Worm (Caenorhabditis elegans) whole organism, late embryonic: ENCODE results near the gene R160.10.

Experiments
- C08G9.2 ChIP-seq: sonication (generic microtip); optimal IDR thresholded peaks from 2 replicates; lab custom pipeline; 2016; ENCODE audit warnings: mild to moderate bottlenecking, missing genetic modification characterization, moderate library complexity, missing compliant biosample characterization
- F13H6.1 ChIP-seq: sonication (generic microtip); optimal IDR thresholded peaks from 2 replicates; lab custom pipeline; 2016; ENCODE audit warnings: missing genetic modification characterization, missing compliant biosample characterization
- K09A11.1 ChIP-seq: sonication (generic microtip); optimal IDR thresholded peaks from 2 replicates; lab custom pipeline; 2017; ENCODE audit warnings: antibody characterized with exemption, mild to moderate bottlenecking, missing genetic modification characterization, missing compliant biosample characterization; ENCODE audit not compliant: insufficient read depth
- T23F11.4 ChIP-seq: fragments of 200-800 bp; sonication (Bioruptor generic); optimal IDR thresholded peaks from 2 replicates; lab custom pipeline; 2018; ENCODE audit warnings: mild to moderate bottlenecking, missing genetic modification characterization, missing compliant biosample characterization
- ceh-18 ChIP-seq: sonication (generic microtip); optimal IDR thresholded peaks from 2 replicates; lab custom pipeline; 2016; ENCODE audit warnings: missing genetic modification characterization, missing compliant biosample characterization
- ceh-22 ChIP-seq: sonication (generic microtip); optimal IDR thresholded peaks from 2 replicates; lab custom pipeline; 2017; ENCODE audit warnings: missing biosample characterization, missing genetic modification characterization
- ceh-24 ChIP-seq: sonication (generic microtip); optimal IDR thresholded peaks from 2 replicates; lab custom pipeline; 2016; ENCODE audit warnings: mild to moderate bottlenecking, missing genetic modification characterization, missing compliant biosample characterization
- ceh-31 ChIP-seq: sonication (generic microtip); optimal IDR thresholded peaks from 2 replicates; lab custom pipeline; 2016; ENCODE audit warnings: missing genetic modification characterization, missing compliant biosample characterization
- che-1 ChIP-seq: sonication (generic microtip); optimal IDR thresholded peaks from 2 replicates; lab custom pipeline; 2016; ENCODE audit warnings: mild to moderate bottlenecking, missing genetic modification characterization, missing compliant biosample characterization
- elt-2 ChIP-seq: sonication (generic microtip); optimal IDR thresholded peaks from 2 replicates; lab custom pipeline; 2016; ENCODE audit warnings: missing genetic modification reagents, missing genetic modification characterization, missing compliant biosample characterization
- eyg-1 ChIP-seq: sonication (generic microtip); optimal IDR thresholded peaks from 2 replicates; lab custom pipeline; 2016; ENCODE audit warnings: missing genotype, missing genetic modification characterization, missing compliant biosample characterization
- fax-1 ChIP-seq: sonication (generic microtip); optimal IDR thresholded peaks from 2 replicates; lab custom pipeline; 2016; ENCODE audit warnings: missing genotype, missing genetic modification characterization, missing compliant biosample characterization
- hlh-13 ChIP-seq: fragments of 200-800 bp; sonication (Bioruptor generic); optimal IDR thresholded peaks from 2 replicates; lab custom pipeline; 2018; ENCODE audit warnings: mild to moderate bottlenecking, missing genetic modification characterization, missing compliant biosample characterization
- hlh-30 ChIP-seq: sonication (generic microtip); optimal IDR thresholded peaks from 2 replicates; lab custom pipeline; 2017; ENCODE audit warnings: antibody characterized with exemption, missing genetic modification characterization, missing compliant biosample characterization; ENCODE audit not compliant: insufficient read depth
- hlh-8 ChIP-seq: sonication (generic microtip); optimal IDR thresholded peaks from 2 replicates; lab custom pipeline; 2016; ENCODE audit warnings: missing genotype, missing genetic modification characterization, missing compliant biosample characterization
- lin-11 ChIP-seq: fragments of 200-800 bp; sonication (Bioruptor generic); optimal IDR thresholded peaks from 2 replicates; lab custom pipeline; 2018; ENCODE audit warnings: mild to moderate bottlenecking, missing genetic modification characterization, missing compliant biosample characterization
- odd-2 ChIP-seq: sonication (generic microtip); optimal IDR thresholded peaks from 2 replicates; lab custom pipeline; 2017; ENCODE audit warnings: antibody characterized with exemption, mild to moderate bottlenecking, missing genetic modification characterization, missing compliant biosample characterization
- pag-3 ChIP-seq: sonication (generic microtip); optimal IDR thresholded peaks from 2 replicates; lab custom pipeline; 2016; ENCODE audit warnings: missing compliant biosample characterization, missing genetic modification characterization, borderline replicate concordance
- pat-9 ChIP-seq: fragments of 200-800 bp; sonication (Bioruptor generic); optimal IDR thresholded peaks from 2 replicates; lab custom pipeline; 2018; ENCODE audit warnings: mild to moderate bottlenecking, missing genetic modification characterization, moderate library complexity, missing compliant biosample characterization
- pax-1 ChIP-seq: fragments of 150-350 bp; optimal IDR thresholded peaks from 2 replicates; lab custom pipeline; 2014; ENCODE audit warnings: missing biosample characterization, missing genetic modification characterization
- pha-4 ChIP-seq: fragments of 150-350 bp; optimal IDR thresholded peaks from 2 replicates; lab custom pipeline; 2018; ENCODE audit warnings: missing biosample characterization, missing genetic modification reagents, missing genetic modification characterization
- pros-1 ChIP-seq: fragments of 150-350 bp; optimal IDR thresholded peaks from 2 replicates; lab custom pipeline; 2014; ENCODE audit warnings: missing biosample characterization, missing genetic modification reagents, missing genetic modification characterization
- ref-2 ChIP-seq: sonication (generic microtip); optimal IDR thresholded peaks from 2 replicates; lab custom pipeline; 2016; ENCODE audit warnings: missing genetic modification characterization, missing compliant biosample characterization
- sdc-2 ChIP-seq: sonication (generic microtip); optimal IDR thresholded peaks from 2 replicates; lab custom pipeline; 2016; ENCODE audit warnings: missing genotype, missing genetic modification characterization, missing compliant biosample characterization
- sox-2 ChIP-seq: fragments of 200-800 bp; sonication (Bioruptor generic); IDR thresholded peaks from 2 replicates; pipeline ENCODE4 v1.3.6; 2022; ENCODE audit warnings: missing genetic modification reagents, missing genetic modification characterization, missing compliant biosample characterization
- sox-4 ChIP-seq: sonication (generic microtip); optimal IDR thresholded peaks from 2 replicates; lab custom pipeline; 2017; ENCODE audit warnings: mild to moderate bottlenecking, missing genetic modification characterization, inconsistent platforms, missing compliant biosample characterization
- syd-9 ChIP-seq: sonication (generic microtip); optimal IDR thresholded peaks from 2 replicates; lab custom pipeline; 2016; ENCODE audit warnings: mild to moderate bottlenecking, missing genetic modification characterization, moderate library complexity, missing compliant biosample characterization
- tbx-2 ChIP-seq: sonication (generic microtip); optimal IDR thresholded peaks from 2 replicates; lab custom pipeline; 2016; ENCODE audit warnings: missing genetic modification characterization, missing compliant biosample characterization
- tbx-7 ChIP-seq: sonication (generic microtip); optimal IDR thresholded peaks from 2 replicates; lab custom pipeline; 2016; ENCODE audit warnings: missing genotype, missing genetic modification characterization, missing compliant biosample characterization
- unc-3 ChIP-seq, 2 experiments: fragments of 200-800 bp in 1 of 2; sonication (Bioruptor generic) in 1 of 2; sonication (generic microtip) in 1 of 2; conservative IDR thresholded peaks in 1 of 2; optimal IDR thresholded peaks in 1 of 2; 2 replicates each; pipeline versions ENCODE4 v1.3.6 to Lab custom; 2016 to 2022; ENCODE audit warnings: missing compliant biosample characterization in 2 of 2, missing genetic modification characterization in 2 of 2, missing genetic modification reagents in 1 of 2
- unc-42 ChIP-seq: sonication (generic microtip); optimal IDR thresholded peaks from 2 replicates; lab custom pipeline; 2016; ENCODE audit warnings: missing genotype, missing genetic modification characterization, missing compliant biosample characterization
- unc-86 ChIP-seq: sonication (generic microtip); optimal IDR thresholded peaks from 2 replicates; lab custom pipeline; 2016; ENCODE audit warnings: missing genetic modification characterization, missing compliant biosample characterization
- zip-5 ChIP-seq: sonication (generic microtip); optimal IDR thresholded peaks from 2 replicates; lab custom pipeline; 2016; ENCODE audit warnings: missing genetic modification characterization, missing compliant biosample characterization

R160.10 gene

ce11 chrX:4368800-4369199, 1.5 kb upstream of the R160.10 start, which contains the start of gene R160.4:
TSS of gene R160.4 (minus strand) at chrX:4368900.
- no peak for TF ChIP-seq sdc-2 (tag; lab: Kevin White, UChicago)

- TF ChIP-seq pag-3 (tag; lab: Kevin White, UChicago) (no peak), hlh-30 (tag; lab: Kevin White, UChicago) (no peak), C08G9.2 (no peak), fax-1 (tag; lab: Kevin White, UChicago) (no peak), lin-11 (tag; lab: Kevin White, UChicago) (no peak), sox-2 (GFP tag; lab: Robert Waterston, UW) (no peak), odd-2 (no peak), eyg-1 (tag; lab: Kevin White, UChicago) (no peak), ceh-22 (no peak), F13H6.1 (tag; lab: Kevin White, UChicago) (no peak), pat-9 (tag; lab: Kevin White, UChicago) (no peak), pha-4 (tag; lab: Kevin White, UChicago) (no peak), K09A11.1 (tag; lab: Kevin White, UChicago) (no peak), zip-5 (tag; lab: Kevin White, UChicago) (no peak), unc-42 (tag; lab: Kevin White, UChicago) (no peak), sox-4 (tag; lab: Kevin White, UChicago) (no peak)
These were observed 1.1 kb downstream of the R160.10 start, which contains the start of gene R160.3 for ce11 chrX:4366231-4366630. TSS of gene R160.3 (minus strand) at chrX:4366331.

ce11 chrX:4364877-4365276, 2.4 kb downstream of the R160.10 start, which contains the start of gene F14H12.8:
TSS of gene F14H12.8 (minus strand) at chrX:4364977.
- TF ChIP-seq che-1 (tag; lab: Kevin White, UChicago) (no peak), ceh-18 (no peak), sox-2 (GFP tag; lab: Robert Waterston, UW) (no peak), hlh-8 (tag; lab: Kevin White, UChicago) (no peak), ceh-24 (tag; lab: Kevin White, UChicago) (no peak), ref-2 (no peak), K09A11.1 (tag; lab: Kevin White, UChicago) (no peak), tbx-7 (tag; lab: Kevin White, UChicago) (no peak), unc-3 (GFP tag; conservative IDR thresholded peaks at IDR 0.05; lab: Robert Waterston, UW) (no peak), unc-3 (tag; optimal IDR thresholded peaks at IDR 0.05; lab: Kevin White, UChicago) (no peak), ceh-31 (tag; lab: Kevin White, UChicago) (no peak), hlh-13 (GFP tag; lab: Kevin White, UChicago) (no peak), sdc-2 (tag; lab: Kevin White, UChicago) (no peak), elt-2 (tag; lab: Kevin White, UChicago) (no peak), tbx-2 (tag; lab: Kevin White, UChicago) (no peak), pros-1 (tag; lab: Kevin White, UChicago) (no peak)
- TF ChIP-seq, all 69 proteins: peak for 0

ce11 chrX:4363200-4363599, 4.1 kb downstream of the R160.10 start, which contains the start of gene F14H12.17:
TSS of gene F14H12.17 (minus strand) at chrX:4363300.
- TF ChIP-seq syd-9 (no peak), pax-1 (no peak), unc-86 (no peak), pha-4 (tag; lab: Kevin White, UChicago) (no peak), zip-5 (tag; lab: Kevin White, UChicago) (no peak), ceh-24 (tag; lab: Kevin White, UChicago) (no peak), tbx-2 (tag; lab: Kevin White, UChicago) (no peak)

ce11 chrX:4362522-4362921, 4.8 kb downstream of the R160.10 start, which contains the start of gene F14H12.7:
TSS of gene F14H12.7 (minus strand) at chrX:4362622.
- TF ChIP-seq hlh-30 (tag; lab: Kevin White, UChicago) (no peak), ceh-31 (tag; lab: Kevin White, UChicago) (no peak), T23F11.4 (GFP tag; lab: Kevin White, UChicago) (no peak), hlh-13 (GFP tag; lab: Kevin White, UChicago) (no peak)
